Worm (Caenorhabditis elegans) whole organism, L2 larva: ENCODE measurements around the gene hpo-33.

Experiments
- aly-2 ChIP-seq: fragments of 150-350 bp; optimal IDR thresholded peaks from 2 replicates; lab custom pipeline; 2014; ENCODE audit warnings: missing biosample characterization, missing genetic modification characterization
- blmp-1 ChIP-seq: sonication (generic microtip); optimal IDR thresholded peaks from 2 replicates; lab custom pipeline; 2017; ENCODE audit warnings: missing genetic modification characterization, mild to moderate bottlenecking, missing compliant biosample characterization, antibody characterized with exemption, moderate library complexity; ENCODE audit not compliant: insufficient read depth
- elt-1 ChIP-seq: fragments of 150-350 bp; optimal IDR thresholded peaks from 2 replicates; lab custom pipeline; 2014; ENCODE audit warnings: missing biosample characterization, missing genetic modification characterization
- lin-13 ChIP-seq: fragments of 150-350 bp; optimal IDR thresholded peaks from 2 replicates; lab custom pipeline; 2014; ENCODE audit warnings: missing biosample characterization, missing genetic modification reagents, missing genetic modification characterization
- mdl-1 ChIP-seq, 2 experiments: fragments of 150-350 bp in 1 of 2; sonication (generic microtip) in 1 of 2; optimal IDR thresholded peaks; 2 replicates each; lab custom pipeline; 2017; ENCODE audit warnings: missing biosample characterization in 2 of 2, missing genetic modification characterization in 2 of 2
- nhr-12 ChIP-seq: fragments of 150-350 bp; optimal IDR thresholded peaks from 2 replicates; lab custom pipeline; 2014; ENCODE audit warnings: missing biosample characterization, missing genetic modification characterization
- snpc-4 ChIP-seq: fragments of 150-350 bp; optimal IDR thresholded peaks from 2 replicates; lab custom pipeline; 2014; ENCODE audit warnings: missing biosample characterization, missing genetic modification characterization
- unc-55 ChIP-seq: fragments of 150-350 bp; sonication (generic microtip); optimal IDR thresholded peaks from 3 replicates; lab custom pipeline; 2014; ENCODE audit warnings: missing biosample characterization, missing genetic modification reagents, missing genetic modification characterization
- ztf-11 ChIP-seq: sonication (generic microtip); optimal IDR thresholded peaks from 2 replicates; lab custom pipeline; 2017; ENCODE audit warnings: missing biosample characterization, missing genetic modification characterization

DNA sequence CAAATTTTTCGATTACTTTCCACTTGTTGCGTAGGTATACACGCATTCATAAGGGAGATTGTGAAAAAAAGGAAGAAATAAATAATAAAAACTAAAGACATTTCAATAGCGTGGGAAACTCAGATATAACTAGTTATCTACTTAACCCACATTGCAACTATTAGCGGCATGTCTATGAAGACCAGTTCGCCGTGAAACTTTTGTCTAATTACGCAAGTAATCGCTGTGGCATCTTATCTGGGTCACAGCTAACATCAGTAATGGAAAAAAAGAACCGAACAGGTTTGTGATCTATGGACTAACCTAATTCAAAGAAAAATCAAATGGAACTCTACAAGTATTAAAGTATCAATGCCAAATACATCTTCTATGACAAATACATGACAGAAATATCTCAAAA lies 29.1 kb upstream of the hpo-33 start, which contains the start of gene clec-241:
- TF ChIP-seq unc-55 (GFP tag; lab: Kevin White, UChicago) (no peak), nhr-12 (tag; lab: Kevin White, UChicago) (no peak), mdl-1 (tag; optimal IDR thresholded peaks at IDR 0.05; lab: Kevin White, UChicago) (no peak), blmp-1 (tag; lab: Kevin White, UChicago) (no peak), ztf-11 (tag; lab: Kevin White, UChicago) (no peak), lin-13 (GFP tag; lab: Kevin White, UChicago) (no peak), aly-2 (tag; lab: Kevin White, UChicago) (no peak), elt-1 (tag; lab: Kevin White, UChicago) (no peak), snpc-4 (tag; lab: Kevin White, UChicago) (no peak)
